Fruit fly (Drosophila melanogaster) whole organism, adult: ENCODE results near the gene mnb.
A peak's percentile ranks its signal among the peaks of the same experiment; 100 is the strongest.

ENCODE experiments used
- CG11617 ChIP-seq: fragments of 200-800 bp; sonication (Bioruptor generic); optimal IDR thresholded peaks from 2 replicates; lab custom pipeline; 2017; ENCODE audit warnings: mild to moderate bottlenecking, missing biosample characterization, missing genetic modification reagents, missing genetic modification characterization
- CG12768 ChIP-seq: fragments of 200-800 bp; sonication (Bioruptor generic); optimal IDR thresholded peaks from 2 replicates; lab custom pipeline; 2017; ENCODE audit warnings: missing biosample characterization, missing genetic modification characterization, mild to moderate bottlenecking, moderate library complexity, missing genetic modification reagents
- CG14711 ChIP-seq: fragments of 200-800 bp; sonication (Bioruptor generic); optimal IDR thresholded peaks from 2 replicates; lab custom pipeline; 2018; ENCODE audit warnings: missing biosample characterization, mild to moderate bottlenecking, missing genetic modification characterization, moderate library complexity
- CG1620 ChIP-seq: fragments of 200-800 bp; sonication (Bioruptor generic); optimal IDR thresholded peaks from 2 replicates; lab custom pipeline; 2016; ENCODE audit warnings: missing biosample characterization, missing genetic modification characterization
- CG33017 ChIP-seq: fragments of 200-800 bp; sonication (Bioruptor generic); optimal IDR thresholded peaks from 2 replicates; lab custom pipeline; 2018; ENCODE audit warnings: missing biosample characterization, mild to moderate bottlenecking, missing genetic modification characterization, moderate library complexity
- CG5204 ChIP-seq: fragments of 200-800 bp; sonication (Bioruptor generic); optimal IDR thresholded peaks from 2 replicates; lab custom pipeline; 2016; ENCODE audit warnings: missing biosample characterization, missing genetic modification characterization
- CG7045 ChIP-seq: fragments of 200-800 bp; sonication (Bioruptor generic); optimal IDR thresholded peaks from 2 replicates; lab custom pipeline; 2017; ENCODE audit warnings: missing biosample characterization, mild to moderate bottlenecking, missing genetic modification characterization
- CG7101 ChIP-seq: fragments of 200-800 bp; sonication (Bioruptor generic); optimal IDR thresholded peaks from 2 replicates; lab custom pipeline; 2018; ENCODE audit warnings: missing biosample characterization, mild to moderate bottlenecking, missing genetic modification characterization, moderate library complexity
- Clk ChIP-seq: fragments of 200-800 bp; sonication (Bioruptor generic); optimal IDR thresholded peaks from 2 replicates; lab custom pipeline; 2017; ENCODE audit warnings: missing biosample characterization, missing genetic modification characterization
- Crg-1 ChIP-seq: fragments of 200-800 bp; sonication (Bioruptor generic); optimal IDR thresholded peaks from 2 replicates; lab custom pipeline; 2016; ENCODE audit warnings: missing biosample characterization, missing genetic modification characterization
- Hr96 ChIP-seq: fragments of 200-800 bp; sonication (Bioruptor generic); optimal IDR thresholded peaks from 2 replicates; lab custom pipeline; 2016; ENCODE audit warnings: missing biosample characterization, missing genetic modification characterization
- Mnt ChIP-seq: fragments of 200-800 bp; sonication (Bioruptor generic); optimal IDR thresholded peaks from 2 replicates; lab custom pipeline; 2016; ENCODE audit warnings: missing biosample characterization, mild to moderate bottlenecking, missing genetic modification characterization
- bab1 ChIP-seq: fragments of 200-800 bp; sonication (Bioruptor generic); optimal IDR thresholded peaks from 3 replicates; lab custom pipeline; 2019; ENCODE audit warnings: missing biosample characterization, mild to moderate bottlenecking, missing genetic modification characterization, moderate library complexity
- cic ChIP-seq: fragments of 200-800 bp; sonication (Bioruptor generic); optimal IDR thresholded peaks from 2 replicates; lab custom pipeline; 2017; ENCODE audit warnings: missing biosample characterization, mild to moderate bottlenecking, missing genetic modification characterization, moderate library complexity
- cnc ChIP-seq, 2 experiments: fragments of >200 bp; optimal IDR thresholded peaks; 2 replicates each; lab custom pipeline; 2017
- kay ChIP-seq: fragments of 200-800 bp; sonication (Bioruptor generic); peaks from one replicate; lab custom pipeline; 2016; ENCODE audit warnings: missing biosample characterization, missing genetic modification characterization, borderline replicate concordance
- ovo ChIP-seq: fragments of 200-800 bp; sonication (Bioruptor generic); optimal IDR thresholded peaks from 2 replicates; lab custom pipeline; 2016; ENCODE audit warnings: missing biosample characterization, missing genetic modification characterization
- pad ChIP-seq: fragments of 200-800 bp; sonication (Bioruptor generic); optimal IDR thresholded peaks from 3 replicates; lab custom pipeline; 2017; ENCODE audit warnings: missing biosample characterization, missing genetic modification characterization, mild to moderate bottlenecking, moderate library complexity, missing genetic modification reagents
- tj ChIP-seq: fragments of 200-800 bp; sonication (Bioruptor generic); optimal IDR thresholded peaks from 3 replicates; lab custom pipeline; 2017; ENCODE audit warnings: missing biosample characterization, mild to moderate bottlenecking, missing genetic modification characterization, moderate library complexity
- toe ChIP-seq: fragments of 200-800 bp; sonication (Bioruptor generic); optimal IDR thresholded peaks from 2 replicates; lab custom pipeline; 2016; ENCODE audit warnings: missing biosample characterization, missing genetic modification characterization

The mnb gene

dm6 chrX:17826807-17827703, 60.0 kb downstream of the mnb start, which contains the start of gene Socs16D:
TSS of gene Socs16D (minus strand) at chrX:17827564.
- TF ChIP-seq CG1620 (GFP tag; lab: Kevin White, UChicago), result peak; percentile 77
- TF ChIP-seq Clk (GFP tag; lab: Kevin White, UChicago), result no peak
- TF ChIP-seq Hr96 (GFP tag; lab: Kevin White, UChicago), result peak; percentile 36
- peak; percentile 80 for TF ChIP-seq bab1 (GFP tag; lab: Kevin White, UChicago)
- TF ChIP-seq toe (GFP tag; lab: Kevin White, UChicago), result peak; percentile 33
- TF ChIP-seq CG5204 (GFP tag; lab: Kevin White, UChicago), result no peak
- TF ChIP-seq cnc (optimal IDR thresholded peaks at IDR 0.05; lab: Kevin White, UChicago), result no peak
- peak; percentile 64 for TF ChIP-seq ovo (GFP tag; lab: Kevin White, UChicago)
- TF ChIP-seq tj (GFP tag; lab: Kevin White, UChicago), result peak; percentile 65
- no peak for TF ChIP-seq CG7045 (GFP tag; lab: Kevin White, UChicago)
- TF ChIP-seq Mnt (GFP tag; lab: Kevin White, UChicago), result peak; percentile 44
- peak; percentile 3 for TF ChIP-seq CG11617
- peak; percentile 25 for TF ChIP-seq CG12768 (GFP tag; lab: Kevin White, UChicago)
- TF ChIP-seq CG14711, result peak; percentile 24
- no peak for TF ChIP-seq kay (GFP tag; lab: Kevin White, UChicago)
- TF ChIP-seq Crg-1 (GFP tag; lab: Kevin White, UChicago), result peak; percentile 56
- peak; percentile 90 for TF ChIP-seq cic (GFP tag; lab: Kevin White, UChicago)
- TF ChIP-seq pad (GFP tag; lab: Kevin White, UChicago), result peak; percentile 45
- TF ChIP-seq CG33017, result no peak
- TF ChIP-seq CG7101, result peak; percentile 43

DNA sequence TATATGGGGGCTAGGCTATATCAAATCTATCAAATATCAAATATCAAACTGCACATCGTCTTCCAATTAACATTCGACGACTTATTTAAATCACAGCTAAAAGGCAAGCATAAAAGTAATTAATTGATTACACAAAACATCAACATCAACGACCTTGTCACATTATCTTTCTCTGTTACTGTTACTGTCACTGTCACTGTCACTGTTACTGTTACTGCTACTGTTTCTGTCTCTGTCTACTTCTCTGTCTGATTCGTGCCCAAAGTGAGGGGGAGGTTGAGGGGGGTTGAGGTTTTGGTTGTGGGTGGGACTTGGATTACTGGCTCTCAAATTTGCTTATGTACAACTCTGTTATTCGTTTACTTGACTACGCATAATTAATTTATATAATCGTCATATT, 65.6 kb downstream of the mnb start:
- TF ChIP-seq CG1620 (GFP tag; lab: Kevin White, UChicago) (no peak), toe (GFP tag; lab: Kevin White, UChicago) (no peak), ovo (GFP tag; lab: Kevin White, UChicago) (no peak), CG33017 (no peak)

DNA sequence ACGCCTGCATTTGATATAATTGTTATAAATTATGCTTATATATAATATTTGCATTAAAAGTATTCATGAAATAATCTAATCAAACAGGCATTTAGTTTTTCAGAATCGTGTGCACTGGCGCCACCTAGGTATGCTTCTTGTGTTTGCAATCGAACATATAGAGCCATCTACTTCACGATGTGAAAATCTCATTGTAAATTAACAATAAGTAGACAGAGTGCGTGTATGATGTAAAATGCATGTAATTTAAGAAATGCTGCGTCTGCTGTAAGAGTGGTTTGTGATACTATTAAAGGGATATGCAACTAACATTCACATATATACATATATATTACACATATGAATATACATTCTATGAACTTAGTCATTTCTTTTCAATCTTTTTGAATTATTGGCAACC, 66.8 kb downstream of the mnb start:
- TF ChIP-seq cnc (optimal IDR thresholded peaks at IDR 0.05; lab: Kevin White, UChicago) (no peak), CG11617 (no peak), CG14711 (peak; percentile 20), Mnt (GFP tag; lab: Kevin White, UChicago) (peak; percentile 10), CG33017 (no peak), Crg-1 (GFP tag; lab: Kevin White, UChicago) (no peak), tj (GFP tag; lab: Kevin White, UChicago) (peak; percentile 93), CG7101 (peak; percentile 31), kay (GFP tag; lab: Kevin White, UChicago) (no peak), CG12768 (GFP tag; lab: Kevin White, UChicago) (no peak), CG7045 (GFP tag; lab: Kevin White, UChicago) (no peak), bab1 (GFP tag; lab: Kevin White, UChicago) (peak; percentile 28), pad (GFP tag; lab: Kevin White, UChicago) (peak; percentile 33), Clk (GFP tag; lab: Kevin White, UChicago) (no peak), toe (GFP tag; lab: Kevin White, UChicago) (no peak), ovo (GFP tag; lab: Kevin White, UChicago) (no peak), CG1620 (GFP tag; lab: Kevin White, UChicago) (peak; percentile 75), cic (GFP tag; lab: Kevin White, UChicago) (no peak), Hr96 (GFP tag; lab: Kevin White, UChicago) (no peak), CG5204 (GFP tag; lab: Kevin White, UChicago) (no peak)

DNA sequence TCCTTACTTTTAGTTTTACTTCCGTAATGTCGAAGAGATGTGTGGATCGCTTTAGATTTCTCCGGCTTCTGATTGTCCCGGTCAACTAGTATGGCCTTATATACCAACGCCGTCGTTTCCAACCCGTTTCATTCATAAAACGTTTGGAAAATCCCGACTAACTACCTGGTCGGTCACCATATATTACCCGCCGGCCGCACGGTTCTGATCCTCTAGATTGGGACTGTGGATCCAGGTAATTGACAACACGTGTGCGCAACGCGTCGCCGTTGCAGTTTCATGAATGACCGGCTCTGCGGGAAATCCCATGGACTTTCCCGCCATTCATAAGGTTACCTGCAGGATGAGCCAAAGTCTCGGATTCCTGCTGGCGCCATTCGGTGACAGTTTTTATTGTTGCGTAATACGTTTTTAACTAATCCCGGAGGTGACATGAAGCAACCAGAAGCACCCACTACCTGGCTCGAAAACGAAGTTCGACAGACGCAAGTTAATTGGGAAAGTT, 67.3 kb downstream of the mnb start, which contains the start of gene CG12986:
CG12986 (minus strand) TSS at position 51 of the 505 bp plus-strand sequence.
- TF ChIP-seq kay (GFP tag; lab: Kevin White, UChicago) (no peak), ovo (GFP tag; lab: Kevin White, UChicago) (no peak), CG33017 (no peak), cic (GFP tag; lab: Kevin White, UChicago) (no peak), CG7101 (no peak), CG5204 (GFP tag; lab: Kevin White, UChicago) (no peak), Clk (GFP tag; lab: Kevin White, UChicago) (no peak), Hr96 (GFP tag; lab: Kevin White, UChicago) (no peak), cnc (optimal IDR thresholded peaks at IDR 0.05; lab: Kevin White, UChicago) (no peak), CG11617 (no peak), bab1 (GFP tag; lab: Kevin White, UChicago) (no peak), CG12768 (GFP tag; lab: Kevin White, UChicago) (no peak), Crg-1 (GFP tag; lab: Kevin White, UChicago) (no peak), Mnt (GFP tag; lab: Kevin White, UChicago) (no peak), toe (GFP tag; lab: Kevin White, UChicago) (no peak), pad (GFP tag; lab: Kevin White, UChicago) (no peak), CG1620 (GFP tag; lab: Kevin White, UChicago) (no peak), tj (GFP tag; lab: Kevin White, UChicago) (no peak), CG7045 (GFP tag; lab: Kevin White, UChicago) (no peak)

DNA sequence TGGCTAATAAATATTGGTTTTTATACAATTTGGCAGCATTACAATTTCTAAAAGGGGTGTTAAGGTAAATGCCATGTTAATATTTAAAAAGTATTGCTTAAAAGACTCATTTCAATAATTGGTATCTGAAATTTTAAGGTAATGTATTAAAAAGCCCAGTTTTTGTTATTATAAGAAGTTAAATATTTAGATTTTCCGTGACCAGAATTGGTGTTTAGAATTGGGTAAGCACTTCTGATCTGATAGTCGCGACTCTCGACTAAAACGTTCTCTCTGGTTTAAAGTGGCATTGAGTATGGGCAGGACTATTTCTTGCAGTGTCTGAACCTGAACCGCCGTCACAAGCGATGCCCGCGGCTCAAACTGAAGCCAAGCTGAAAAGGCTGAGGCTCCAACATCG, 70.6 kb downstream of the mnb start:
- TF ChIP-seq Mnt (GFP tag; lab: Kevin White, UChicago) (no peak), CG7045 (GFP tag; lab: Kevin White, UChicago) (no peak), tj (GFP tag; lab: Kevin White, UChicago) (no peak), CG33017 (no peak), pad (GFP tag; lab: Kevin White, UChicago) (no peak), cnc (optimal IDR thresholded peaks at IDR 0.05; lab: Kevin White, UChicago) (no peak), CG14711 (no peak), Crg-1 (GFP tag; lab: Kevin White, UChicago) (no peak), Clk (GFP tag; lab: Kevin White, UChicago) (no peak)
